Fruit fly (Drosophila melanogaster): Measurements from ENCODE around the gene Jhbp4.

Gene Jhbp4

dm6 chr3R:16004691-16005474 is 38.4 kb upstream of the Jhbp4 start (continued):
- TF ChIP-seq hb (GFP tag; IDR thresholded peaks at IDR 0.05; ENCODE audit: partially characterized antibody) (no peak), MESR4 (GFP tag; optimal IDR thresholded peaks at IDR 0.05) (no peak), Nf-YA (GFP tag; IDR thresholded peaks at IDR 0.05) (no peak), CG5953 (GFP tag; IDR thresholded peaks at IDR 0.05) (no peak), wek (GFP tag; optimal IDR thresholded peaks at IDR 0.05) (no peak), CG14667 (GFP tag; IDR thresholded peaks at IDR 0.05) (no peak), dm (GFP tag; optimal IDR thresholded peaks at IDR 0.05) (no peak), CG31441 (GFP tag; IDR thresholded peaks at IDR 0.05) (no peak), Hsf (GFP tag; optimal IDR thresholded peaks at IDR 0.05) (no peak), knrl (GFP tag; IDR thresholded peaks at IDR 0.05; ENCODE audit: partially characterized antibody) (no peak), Dip3 (GFP tag; optimal IDR thresholded peaks at IDR 0.05) (no peak), fu2 (GFP tag; optimal IDR thresholded peaks at IDR 0.05) (no peak), GATAe (GFP tag; conservative IDR thresholded peaks at IDR 0.05) (peak; percentile 98), hbn (GFP tag; IDR thresholded peaks at IDR 0.05; ENCODE audit: partially characterized antibody) (no peak), abd-A (tag; optimal IDR thresholded peaks at IDR 0.05) (no peak), wdn (GFP tag; IDR thresholded peaks at IDR 0.05) (peak; percentile 60; the same call in 1 of the 2 replicates), br (optimal IDR thresholded peaks at IDR 0.05) (no peak), Elba2 (GFP tag; optimal IDR thresholded peaks at IDR 0.05) (no peak), z (GFP tag; IDR thresholded peaks at IDR 0.05) (no peak), CG12219 (GFP tag; optimal IDR thresholded peaks at IDR 0.05) (no peak), jing (GFP tag; optimal IDR thresholded peaks at IDR 0.05) (no peak), CG7928 (GFP tag; optimal IDR thresholded peaks at IDR 0.05) (no peak), CG2875 (GFP tag; optimal IDR thresholded peaks at IDR 0.05) (no peak), Doc2 (GFP tag; IDR thresholded peaks at IDR 0.05) (no peak), Sin3A (optimal IDR thresholded peaks at IDR 0.05) (no peak), CG13287 (GFP tag; IDR thresholded peaks at IDR 0.05; ENCODE audit: partially characterized antibody) (no peak), CG12744 (GFP tag; optimal IDR thresholded peaks at IDR 0.05) (no peak), CG11723 (GFP tag; optimal IDR thresholded peaks at IDR 0.05) (no peak), CG2712 (tag; optimal IDR thresholded peaks at IDR 0.05) (no peak), shn (GFP tag; optimal IDR thresholded peaks at IDR 0.05) (no peak), Drgx (GFP tag; IDR thresholded peaks at IDR 0.05) (no peak), emc (GFP tag; optimal IDR thresholded peaks at IDR 0.05) (no peak), E2f2 (GFP tag; IDR thresholded peaks at IDR 0.05) (no peak), H15 (GFP tag; IDR thresholded peaks at IDR 0.05) (no peak), oc (tag; optimal IDR thresholded peaks at IDR 0.05) (no peak), zfh1 (GFP tag; IDR thresholded peaks at IDR 0.05) (no peak), CG30403 (GFP tag; optimal IDR thresholded peaks at IDR 0.05) (no peak), sqz (GFP tag; optimal IDR thresholded peaks at IDR 0.05) (peak; percentile 7), CG12299 (tag; optimal IDR thresholded peaks at IDR 0.05) (no peak), amos (GFP tag; IDR thresholded peaks at IDR 0.05; ENCODE audit: partially characterized antibody) (no peak), Deaf1 (tag; optimal IDR thresholded peaks at IDR 0.05) (peak; percentile 66), PHDP (tag; optimal IDR thresholded peaks at IDR 0.05) (no peak), slbo (GFP tag; IDR thresholded peaks at IDR 0.05) (no peak), h (optimal IDR thresholded peaks at IDR 0.05) (no peak), exex (tag; optimal IDR thresholded peaks at IDR 0.05) (peak; percentile 87), CG10654 (GFP tag; optimal IDR thresholded peaks at IDR 0.05) (no peak), Fer2 (tag; optimal IDR thresholded peaks at IDR 0.05) (no peak)
